Fruit fly (Drosophila melanogaster) whole organism, embryonic: ENCODE data around the gene SelT.

Experiments
- ATbp ChIP-seq: fragments of 200-800 bp; sonication (Bioruptor generic); optimal IDR thresholded peaks from 2 replicates; lab custom pipeline; 2017; ENCODE audit warnings: missing biosample characterization, mild to moderate bottlenecking, missing genetic modification characterization, missing genetic modification reagents
- Abd-B ChIP-seq: fragments of 200-800 bp; sonication (Bioruptor generic); optimal IDR thresholded peaks from 2 replicates; lab custom pipeline; 2018; ENCODE audit warnings: missing biosample characterization, mild to moderate bottlenecking, missing genetic modification characterization, moderate library complexity
- C15 ChIP-seq: fragments of 200-800 bp; sonication (Bioruptor generic); IDR thresholded peaks from 3 replicates; pipeline ENCODE4 v1.3.6; 2022; ENCODE audit warnings: missing biosample characterization, missing genetic modification characterization
- CG10979 ChIP-seq: fragments of 200-800 bp; sonication (Bioruptor generic); optimal IDR thresholded peaks from 2 replicates; lab custom pipeline; 2018; ENCODE audit warnings: missing biosample characterization, mild to moderate bottlenecking, missing genetic modification characterization, moderate library complexity
- CG11093 ChIP-seq: fragments of 200-800 bp; sonication (Bioruptor generic); IDR thresholded peaks from 3 replicates; pipeline ENCODE4 v1.3.6; 2022; ENCODE audit warnings: missing biosample characterization, missing genetic modification characterization
- CG11247 ChIP-seq: fragments of 200-800 bp; sonication (Bioruptor generic); IDR thresholded peaks from 2 replicates; pipeline ENCODE4 v1.3.6; 2022; ENCODE audit warnings: missing biosample characterization, missing genetic modification characterization
- CG13894 ChIP-seq: fragments of 200-800 bp; sonication (Bioruptor generic); optimal IDR thresholded peaks from 3 replicates; lab custom pipeline; 2018; ENCODE audit warnings: missing biosample characterization, mild to moderate bottlenecking, missing genetic modification characterization, moderate library complexity
- CG17359 ChIP-seq: fragments of 200-800 bp; sonication (Bioruptor generic); optimal IDR thresholded peaks from 3 replicates; lab custom pipeline; 2018; ENCODE audit warnings: missing biosample characterization, mild to moderate bottlenecking, missing genetic modification characterization, moderate library complexity
- CG3163 ChIP-seq: fragments of 200-800 bp; sonication (Bioruptor generic); optimal IDR thresholded peaks from 3 replicates; lab custom pipeline; 2016; ENCODE audit warnings: missing biosample characterization, missing genetic modification characterization
- CG32767 ChIP-seq: fragments of 200-800 bp; sonication (Bioruptor generic); IDR thresholded peaks from 2 replicates; pipeline ENCODE4 v1.3.6; 2022; ENCODE audit warnings: missing biosample characterization, missing genetic modification characterization
- CG33213 ChIP-seq: fragments of 200-800 bp; sonication (Bioruptor generic); optimal IDR thresholded peaks from 3 replicates; lab custom pipeline; 2016; ENCODE audit warnings: missing biosample characterization, missing genetic modification characterization
- CG4617 ChIP-seq: fragments of 200-800 bp; sonication (Bioruptor generic); optimal IDR thresholded peaks from 3 replicates; lab custom pipeline; 2016; ENCODE audit warnings: missing biosample characterization, missing genetic modification characterization, borderline replicate concordance
- CG4730 ChIP-seq: fragments of 200-800 bp; sonication (Bioruptor generic); IDR thresholded peaks from 2 replicates; pipeline ENCODE4 v1.3.6; 2022; ENCODE audit warnings: missing biosample characterization, missing genetic modification characterization
- CG6654 ChIP-seq: fragments of 200-800 bp; sonication (Bioruptor generic); optimal IDR thresholded peaks from 2 replicates; lab custom pipeline; 2017; ENCODE audit warnings: missing biosample characterization, mild to moderate bottlenecking, missing genetic modification characterization
- CG6791 ChIP-seq: fragments of 200-800 bp; sonication (Bioruptor generic); IDR thresholded peaks from 3 replicates; pipeline ENCODE4 v1.3.6; 2022; ENCODE audit warnings: missing biosample characterization, missing genetic modification characterization; ENCODE audit not compliant: partially characterized antibody
- CG7556 ChIP-seq: fragments of 200-800 bp; sonication (Bioruptor generic); optimal IDR thresholded peaks from 2 replicates; lab custom pipeline; 2017; ENCODE audit warnings: missing biosample characterization, mild to moderate bottlenecking, missing genetic modification characterization
- CTCF ChIP-seq: fragments of 200-800 bp; sonication (Bioruptor generic); optimal IDR thresholded peaks from 2 replicates; lab custom pipeline; 2017; ENCODE audit warnings: missing biosample characterization, mild to moderate bottlenecking, missing genetic modification characterization, moderate library complexity
- Dad ChIP-seq: fragments of 200-800 bp; sonication (Bioruptor generic); optimal IDR thresholded peaks from 3 replicates; lab custom pipeline; 2016; ENCODE audit warnings: missing biosample characterization, missing genetic modification characterization
- Elba2 ChIP-seq: fragments of 200-800 bp; sonication (Bioruptor generic); optimal IDR thresholded peaks from 3 replicates; lab custom pipeline; 2016; ENCODE audit warnings: missing biosample characterization, missing genetic modification characterization
- Ets65A ChIP-seq: fragments of 200-800 bp; sonication (Bioruptor generic); peaks from one replicate; lab custom pipeline; 2016; ENCODE audit warnings: missing biosample characterization, missing genetic modification characterization
- HLH3B ChIP-seq: fragments of 200-800 bp; sonication (Bioruptor generic); IDR thresholded peaks from 2 replicates; pipeline ENCODE4 v1.3.6; 2022; ENCODE audit warnings: missing biosample characterization, missing genetic modification characterization
- Hr39 ChIP-seq: fragments of >200 bp; optimal IDR thresholded peaks from 2 replicates; lab custom pipeline; 2017
- Med ChIP-seq: fragments of 200-800 bp; sonication (Bioruptor generic); peaks from one replicate; lab custom pipeline; 2016; ENCODE audit warnings: missing biosample characterization, missing genetic modification characterization, mild to moderate bottlenecking, inconsistent platforms, moderate library complexity
- Myb ChIP-seq: fragments of 200-800 bp; sonication (Bioruptor generic); optimal IDR thresholded peaks from 2 replicates; lab custom pipeline; 2016; ENCODE audit warnings: missing biosample characterization, missing genetic modification characterization
- Nf-YB ChIP-seq: fragments of 200-800 bp; sonication (Bioruptor generic); optimal IDR thresholded peaks from 3 replicates; lab custom pipeline; 2019; ENCODE audit warnings: missing biosample characterization, mild to moderate bottlenecking, missing genetic modification characterization, moderate library complexity
- Trl ChIP-seq, 3 experiments: fragments of >200 bp in 2 of 3; fragments of 200-800 bp in 1 of 3; sonication (Bioruptor generic) in 1 of 3; optimal IDR thresholded peaks; 2 replicates in 1 of 3; 3 replicates in 2 of 3; lab custom pipeline; 2016 to 2017; ENCODE audit warnings: missing biosample characterization in 1 of 3, missing genetic modification characterization in 1 of 3
- abd-A ChIP-seq: fragments of 200-800 bp; sonication (Bioruptor generic); optimal IDR thresholded peaks from 3 replicates; lab custom pipeline; 2019; ENCODE audit warnings: missing biosample characterization, mild to moderate bottlenecking, missing genetic modification characterization, moderate library complexity
- amos ChIP-seq: fragments of 200-800 bp; sonication (Bioruptor generic); IDR thresholded peaks from 2 replicates; pipeline ENCODE4 v1.3.6; 2022; ENCODE audit warnings: missing biosample characterization, missing genetic modification characterization; ENCODE audit not compliant: partially characterized antibody
- bowl ChIP-seq: fragments of 200-800 bp; sonication (Bioruptor generic); IDR thresholded peaks from 2 replicates; pipeline ENCODE4 v1.3.6; 2022; ENCODE audit warnings: missing biosample characterization, missing genetic modification characterization
- cad ChIP-seq: fragments of >200 bp; optimal IDR thresholded peaks from 2 replicates; lab custom pipeline; 2017; ENCODE audit warnings: missing biosample characterization, missing genetic modification characterization
- chm ChIP-seq: fragments of 200-800 bp; sonication (Bioruptor generic); IDR thresholded peaks from 2 replicates; pipeline ENCODE4 v1.3.6; 2022; ENCODE audit warnings: missing biosample characterization, missing genetic modification characterization
- dpn ChIP-seq, 2 experiments: fragments of 200-800 bp; sonication (Bioruptor generic); optimal IDR thresholded peaks; 3 replicates each; lab custom pipeline; 2016; ENCODE audit warnings: missing biosample characterization in 2 of 2, missing genetic modification characterization in 2 of 2
- ewg ChIP-seq: fragments of 200-800 bp; sonication (Bioruptor generic); optimal IDR thresholded peaks from 3 replicates; lab custom pipeline; 2017; ENCODE audit warnings: mild to moderate bottlenecking, missing biosample characterization, missing genetic modification reagents, missing genetic modification characterization
- gce ChIP-seq: fragments of 200-800 bp; sonication (Bioruptor generic); IDR thresholded peaks from 3 replicates; pipeline ENCODE4 v1.3.6; 2022; ENCODE audit warnings: missing biosample characterization, missing genetic modification characterization
- gsb ChIP-seq: fragments of 200-800 bp; sonication (Bioruptor generic); IDR thresholded peaks from 2 replicates; pipeline ENCODE4 v1.3.6; 2022; ENCODE audit warnings: missing biosample characterization, missing genetic modification characterization
- mirr ChIP-seq: fragments of 200-800 bp; sonication (Bioruptor generic); optimal IDR thresholded peaks from 3 replicates; lab custom pipeline; 2018; ENCODE audit warnings: missing biosample characterization, mild to moderate bottlenecking, missing genetic modification characterization
- nerfin-1 ChIP-seq: fragments of 200-800 bp; sonication (Bioruptor generic); optimal IDR thresholded peaks from 3 replicates; lab custom pipeline; 2019; ENCODE audit warnings: missing biosample characterization, mild to moderate bottlenecking, missing genetic modification characterization, moderate library complexity
- p53 ChIP-seq: fragments of 200-800 bp; sonication (Bioruptor generic); optimal IDR thresholded peaks from 2 replicates; lab custom pipeline; 2016; ENCODE audit warnings: missing biosample characterization, missing genetic modification characterization
- pros ChIP-seq: fragments of 200-800 bp; sonication (Bioruptor generic); optimal IDR thresholded peaks from 3 replicates; lab custom pipeline; 2019; ENCODE audit warnings: missing biosample characterization, mild to moderate bottlenecking, missing genetic modification characterization, moderate library complexity
- row ChIP-seq: fragments of 200-800 bp; sonication (Bioruptor generic); IDR thresholded peaks from 3 replicates; pipeline ENCODE4 v1.3.6; 2022; ENCODE audit warnings: missing biosample characterization, missing genetic modification characterization
- schlank ChIP-seq: fragments of 200-800 bp; sonication (Bioruptor generic); optimal IDR thresholded peaks from 2 replicates; lab custom pipeline; 2018; ENCODE audit warnings: missing biosample characterization, mild to moderate bottlenecking, missing genetic modification characterization
- sd ChIP-seq: fragments of 200-800 bp; sonication (Bioruptor generic); optimal IDR thresholded peaks from 3 replicates; lab custom pipeline; 2018; ENCODE audit warnings: missing biosample characterization, mild to moderate bottlenecking, missing genetic modification characterization, moderate library complexity
- sens ChIP-seq: fragments of 200-800 bp; sonication (Bioruptor generic); peaks from one replicate; lab custom pipeline; 2016; ENCODE audit warnings: missing biosample characterization, missing genetic modification characterization
- sisA ChIP-seq: fragments of 200-800 bp; sonication (Bioruptor generic); IDR thresholded peaks from 2 replicates; pipeline ENCODE4 v1.3.6; 2022; ENCODE audit warnings: missing biosample characterization, missing genetic modification characterization
- z ChIP-seq: fragments of 200-800 bp; sonication (Bioruptor generic); IDR thresholded peaks from 3 replicates; pipeline ENCODE4 v1.3.6; 2022; ENCODE audit warnings: missing biosample characterization, missing genetic modification characterization

The SelT gene

dm6 chr2L:5029809-5030108, 19.0 kb downstream of the SelT start:
- TF ChIP-seq CG6654 (GFP tag; lab: Kevin White, UChicago) (peak; percentile 74), CG4730 (GFP tag; lab: Robert Waterston, UW) (no peak), cad (GFP tag; lab: Kevin White, UChicago) (peak; percentile 55)

dm6 chr2L:5030535-5030934, 19.8 kb downstream of the SelT start:
- TF ChIP-seq Trl (optimal IDR thresholded peaks at IDR 0.05; lab: Kevin White, UChicago) (peak in 1 of 2 experiments; percentile 26), Trl (GFP tag; optimal IDR thresholded peaks at IDR 0.05; lab: Kevin White, UChicago) (no peak), abd-A (no peak), Dad (no peak), CG3163 (GFP tag; lab: Kevin White, UChicago) (peak; percentile 49), CG11247 (GFP tag; lab: Robert Waterston, UW) (no peak), gsb (no peak), CG7556 (no peak)

dm6 chr2L:5031399-5031798, 20.7 kb downstream of the SelT start:
- TF ChIP-seq Ets65A (peak; percentile 92), CG17359 (no peak), CG4617 (GFP tag; lab: Kevin White, UChicago) (no peak), Med (peak; percentile 32)
- TF ChIP-seq, all 482 proteins: peak for 2

dm6 chr2L:5031886-5032285, 21.2 kb downstream of the SelT start:
- TF ChIP-seq Hr39 (lab: Kevin White, UChicago) = peak; percentile 53
- no peak for TF ChIP-seq pros (GFP tag; lab: Kevin White, UChicago)

dm6 chr2L:5036120-5036519, 25.4 kb downstream of the SelT start:
- no peak for TF ChIP-seq bowl
- TF ChIP-seq sisA = 0 out of 2 replicates have a peak, but pooled peaks have one; percentile 26
- no peak for TF ChIP-seq Abd-B (GFP tag; lab: Kevin White, UChicago)
- no peak for TF ChIP-seq Elba2
- no peak for TF ChIP-seq Ets65A
- peak; percentile 91 for TF ChIP-seq CTCF (GFP tag; lab: Kevin White, UChicago)
- TF ChIP-seq CG11093 (GFP tag; lab: Robert Waterston, UW) = no peak
- 0 out of 3 replicates have a peak, but pooled peaks have one; percentile 5 for TF ChIP-seq CG6791
- TF ChIP-seq amos (GFP tag; lab: Robert Waterston, UW) = no peak
- peak; percentile 44 for TF ChIP-seq sens (GFP tag; lab: Kevin White, UChicago)
- TF ChIP-seq mirr (GFP tag; lab: Kevin White, UChicago) = no peak
- TF ChIP-seq CG32767 (GFP tag; lab: Robert Waterston, UW) = no peak
- TF ChIP-seq HLH3B = peak; percentile 11; the same call in 1 of the 2 replicates
- TF ChIP-seq CG10979 (tag; lab: Kevin White, UChicago) = peak; percentile 21
- TF ChIP-seq chm (GFP tag; lab: Robert Waterston, UW) = no peak; the same call in 1 of the 2 replicates
- TF ChIP-seq schlank = no peak
- TF ChIP-seq gce (GFP tag; lab: Robert Waterston, UW) = no peak

- TF ChIP-seq Nf-YB (GFP tag; lab: Kevin White, UChicago) = peak; percentile 52
- TF ChIP-seq C15 (GFP tag; lab: Robert Waterston, UW) = no peak
- no peak for TF ChIP-seq p53
- no peak for TF ChIP-seq CG33213 (GFP tag; lab: Kevin White, UChicago)
- TF ChIP-seq ewg (GFP tag; lab: Kevin White, UChicago) = peak; percentile 95
- TF ChIP-seq Trl (optimal IDR thresholded peaks at IDR 0.05; lab: Kevin White, UChicago) = peak; percentile 28 to 35
- no peak for TF ChIP-seq Trl (GFP tag; optimal IDR thresholded peaks at IDR 0.05; lab: Kevin White, UChicago)
- peak; percentile 96 for TF ChIP-seq pros (GFP tag; lab: Kevin White, UChicago)
- no peak for TF ChIP-seq dpn (GFP tag; optimal IDR thresholded peaks at IDR 0.05; lab: Kevin White, UChicago)
- no peak for TF ChIP-seq ATbp (GFP tag; lab: Kevin White, UChicago)
- 0 out of 3 replicates have a peak, but pooled peaks have one; percentile 23 for TF ChIP-seq z
- peak; percentile 27 for TF ChIP-seq sd (tag; lab: Kevin White, UChicago)
- peak; percentile 7 for TF ChIP-seq Med
- TF ChIP-seq nerfin-1 (tag; lab: Kevin White, UChicago) = peak; percentile 71
- TF ChIP-seq Myb (GFP tag; lab: Kevin White, UChicago) = no peak
- peak; percentile 66 for TF ChIP-seq CG13894 (tag; lab: Kevin White, UChicago)
- no peak for TF ChIP-seq row
Observed at dm6 chr2L:5037402-5037860, 26.7 kb downstream of the SelT start, which contains the start of the genes CG14042 and SP555. TSS of gene CG14042 (plus strand) at chr2L:5037709. TSS of gene SP555 (plus strand) at chr2L:5037709.
